Worm (Caenorhabditis elegans) whole organism, mixed stage, embryonic: ENCODE results near the gene shw-3.

Source experiments
- blmp-1 ChIP-seq: fragments of 150-350 bp; optimal IDR thresholded peaks from 2 replicates; lab custom pipeline; 2014; ENCODE audit warnings: missing biosample characterization, missing genetic modification characterization
- cnd-1 ChIP-seq: fragments of 200-800 bp; sonication (Bioruptor generic); optimal IDR thresholded peaks from 2 replicates; lab custom pipeline; 2018; ENCODE audit warnings: mild to moderate bottlenecking, missing genetic modification characterization, missing compliant biosample characterization
- elt-1 ChIP-seq: sonication (generic microtip); optimal IDR thresholded peaks from 2 replicates; lab custom pipeline; 2017; ENCODE audit warnings: missing genetic modification characterization, mild to moderate bottlenecking, missing compliant biosample characterization, antibody characterized with exemption, moderate library complexity, borderline replicate concordance; ENCODE audit not compliant: insufficient read depth
- elt-3 ChIP-seq: fragments of 150-350 bp; optimal IDR thresholded peaks from 2 replicates; lab custom pipeline; 2014; ENCODE audit warnings: missing biosample characterization, missing genetic modification characterization
- nhr-2 ChIP-seq: fragments of 150-350 bp; optimal IDR thresholded peaks from 2 replicates; lab custom pipeline; 2014; ENCODE audit warnings: missing biosample characterization, missing genetic modification characterization
- nhr-237 ChIP-seq: fragments of 150-350 bp; optimal IDR thresholded peaks from 2 replicates; lab custom pipeline; 2014; ENCODE audit warnings: missing biosample characterization, missing genetic modification characterization
- nhr-76 ChIP-seq: sonication (generic microtip); optimal IDR thresholded peaks from 2 replicates; lab custom pipeline; 2017; ENCODE audit warnings: missing biosample characterization, missing genetic modification characterization
- pha-4 ChIP-seq: fragments of 150-350 bp; optimal IDR thresholded peaks from 2 replicates; lab custom pipeline; 2018; ENCODE audit warnings: missing biosample characterization, missing genetic modification reagents, missing genetic modification characterization
- unc-39 ChIP-seq: fragments of 150-350 bp; optimal IDR thresholded peaks from 2 replicates; lab custom pipeline; 2014; ENCODE audit warnings: missing biosample characterization, missing genetic modification characterization
- unc-62 ChIP-seq: fragments of 150-350 bp; optimal IDR thresholded peaks from 2 replicates; lab custom pipeline; 2014; ENCODE audit warnings: missing biosample characterization, missing genetic modification reagents, missing genetic modification characterization
- ztf-11 ChIP-seq: fragments of 150-350 bp; optimal IDR thresholded peaks from 2 replicates; lab custom pipeline; 2014; ENCODE audit warnings: missing biosample characterization, missing genetic modification characterization

ce11 chrV:12924128-12924527, 62.8 kb downstream of the shw-3 start, which contains the start of gene pqn-67:
- TF ChIP-seq nhr-76 (tag; lab: Kevin White, UChicago) (no peak), unc-62 (GFP tag; lab: Kevin White, UChicago) (no peak), ztf-11 (tag; lab: Kevin White, UChicago) (no peak), nhr-2 (tag; lab: Kevin White, UChicago) (no peak), blmp-1 (no peak), elt-3 (tag; lab: Kevin White, UChicago) (no peak), unc-39 (tag; lab: Kevin White, UChicago) (no peak), nhr-237 (no peak), elt-1 (no peak), cnd-1 (tag; lab: Kevin White, UChicago) (no peak), pha-4 (no peak)
